Fruit fly (Drosophila melanogaster) whole organism, embryonic: ENCODE measurements around the gene Cby.
A peak's percentile ranks its signal among the peaks of the same experiment; 100 is the strongest.

Experiments
- Atf-2 ChIP-seq: fragments of 200-800 bp; sonication (Bioruptor generic); optimal IDR thresholded peaks from 2 replicates; lab custom pipeline; 2016; ENCODE audit warnings: missing biosample characterization, missing genetic modification characterization
- Awh ChIP-seq: fragments of 200-800 bp; sonication (Bioruptor generic); IDR thresholded peaks from 2 replicates; pipeline ENCODE4, ENCODE4 v1.3.6; 2022; ENCODE audit warnings: missing biosample characterization, missing genetic modification characterization
- B-H1 ChIP-seq: fragments of 200-800 bp; sonication (Bioruptor generic); IDR thresholded peaks from 3 replicates; pipeline ENCODE4 v1.3.6; 2022; ENCODE audit warnings: missing biosample characterization, missing genetic modification characterization
- Bgb ChIP-seq: fragments of 200-800 bp; sonication (Bioruptor generic); IDR thresholded peaks from 2 replicates; pipeline ENCODE4 v1.3.6; 2022; ENCODE audit warnings: missing biosample characterization, missing genetic modification characterization; ENCODE audit not compliant: partially characterized antibody
- BtbVII ChIP-seq: fragments of 200-800 bp; sonication (Bioruptor generic); optimal IDR thresholded peaks from 3 replicates; lab custom pipeline; 2017; ENCODE audit warnings: missing biosample characterization, mild to moderate bottlenecking, missing genetic modification characterization
- CG10274 ChIP-seq: fragments of 200-800 bp; sonication (Bioruptor generic); optimal IDR thresholded peaks from 3 replicates; lab custom pipeline; 2017; ENCODE audit warnings: missing biosample characterization, mild to moderate bottlenecking, missing genetic modification characterization
- CG10321 ChIP-seq: fragments of 200-800 bp; sonication (Bioruptor generic); IDR thresholded peaks from 2 replicates; pipeline ENCODE4 v1.3.6; 2022; ENCODE audit warnings: missing biosample characterization, missing genetic modification characterization
- CG10959 ChIP-seq: fragments of 200-800 bp; sonication (Bioruptor generic); IDR thresholded peaks from 2 replicates; pipeline ENCODE4 v1.3.6; 2022; ENCODE audit warnings: missing biosample characterization, missing genetic modification characterization
- CG11093 ChIP-seq: fragments of 200-800 bp; sonication (Bioruptor generic); IDR thresholded peaks from 3 replicates; pipeline ENCODE4 v1.3.6; 2022; ENCODE audit warnings: missing biosample characterization, missing genetic modification characterization
- CG15696 ChIP-seq: fragments of 200-800 bp; sonication (Bioruptor generic); optimal IDR thresholded peaks from 2 replicates; lab custom pipeline; 2019; ENCODE audit warnings: missing biosample characterization, mild to moderate bottlenecking, missing genetic modification characterization, moderate library complexity
- CG1603 ChIP-seq: fragments of 200-800 bp; sonication (Bioruptor generic); optimal IDR thresholded peaks from 2 replicates; lab custom pipeline; 2019; ENCODE audit warnings: missing biosample characterization, mild to moderate bottlenecking, missing genetic modification characterization, moderate library complexity
- CG16779 ChIP-seq: fragments of 200-800 bp; sonication (Bioruptor generic); IDR thresholded peaks from 2 replicates; pipeline ENCODE4 v1.3.6; 2022; ENCODE audit warnings: missing biosample characterization, missing genetic modification characterization
- CG17612 ChIP-seq: fragments of 200-800 bp; sonication (Bioruptor generic); IDR thresholded peaks from 2 replicates; pipeline ENCODE4 v1.3.6; 2022; ENCODE audit warnings: missing biosample characterization, missing genetic modification characterization
- CG17829 ChIP-seq: fragments of 200-800 bp; optimal IDR thresholded peaks from 2 replicates; lab custom pipeline; 2019; ENCODE audit warnings: missing biosample characterization, mild to moderate bottlenecking, missing genetic modification characterization, moderate library complexity
- CG1792 ChIP-seq: fragments of 200-800 bp; sonication (Bioruptor generic); optimal IDR thresholded peaks from 2 replicates; lab custom pipeline; 2016; ENCODE audit warnings: missing biosample characterization, missing genetic modification characterization
- CG2875 ChIP-seq: fragments of 200-800 bp; sonication (Bioruptor generic); optimal IDR thresholded peaks from 2 replicates; lab custom pipeline; 2017; ENCODE audit warnings: missing biosample characterization, mild to moderate bottlenecking, missing genetic modification characterization, missing genetic modification reagents
- CG30020 ChIP-seq: fragments of 200-800 bp; optimal IDR thresholded peaks from 2 replicates; lab custom pipeline; 2019; ENCODE audit warnings: missing biosample characterization, mild to moderate bottlenecking, missing genetic modification characterization, moderate library complexity
- CG43689 ChIP-seq: fragments of 200-800 bp; sonication (Bioruptor generic); IDR thresholded peaks from 2 replicates; pipeline ENCODE4 v1.3.6; 2022; ENCODE audit warnings: missing biosample characterization, missing genetic modification characterization
- CG6813 ChIP-seq: fragments of 200-800 bp; sonication (Bioruptor generic); optimal IDR thresholded peaks from 2 replicates; lab custom pipeline; 2017; ENCODE audit warnings: missing biosample characterization, missing genetic modification characterization, mild to moderate bottlenecking, moderate library complexity, missing genetic modification reagents
- CG8478 ChIP-seq: fragments of >200 bp; optimal IDR thresholded peaks from 2 replicates; lab custom pipeline; 2018
- HmgZ ChIP-seq: fragments of 200-800 bp; sonication (Bioruptor generic); optimal IDR thresholded peaks from 2 replicates; lab custom pipeline; 2018; ENCODE audit warnings: missing biosample characterization, mild to moderate bottlenecking, missing genetic modification characterization
- Hr78 ChIP-seq, 2 experiments: fragments of 200-800 bp in 1 of 2; fragments of >200 bp in 1 of 2; sonication (Bioruptor generic) in 1 of 2; optimal IDR thresholded peaks; 2 replicates each; lab custom pipeline; 2017 to 2019; ENCODE audit warnings: missing biosample characterization in 2 of 2, missing genetic modification characterization in 2 of 2, mild to moderate bottlenecking in 1 of 2, moderate library complexity in 1 of 2
- Nf-YB ChIP-seq: fragments of 200-800 bp; sonication (Bioruptor generic); optimal IDR thresholded peaks from 3 replicates; lab custom pipeline; 2019; ENCODE audit warnings: missing biosample characterization, mild to moderate bottlenecking, missing genetic modification characterization, moderate library complexity
- Nf-YC ChIP-seq: fragments of 200-800 bp; optimal IDR thresholded peaks from 3 replicates; lab custom pipeline; 2019; ENCODE audit warnings: missing biosample characterization, mild to moderate bottlenecking, missing genetic modification characterization, moderate library complexity
- Sox100B ChIP-seq: fragments of 200-800 bp; sonication (Bioruptor generic); optimal IDR thresholded peaks from 3 replicates; lab custom pipeline; 2018; ENCODE audit warnings: missing biosample characterization, mild to moderate bottlenecking, missing genetic modification characterization
- Xrp1 ChIP-seq: fragments of 200-800 bp; sonication (Bioruptor generic); IDR thresholded peaks from 2 replicates; pipeline ENCODE4 v1.3.6; 2022; ENCODE audit warnings: missing biosample characterization, missing genetic modification characterization
- chm ChIP-seq: fragments of 200-800 bp; sonication (Bioruptor generic); IDR thresholded peaks from 2 replicates; pipeline ENCODE4 v1.3.6; 2022; ENCODE audit warnings: missing biosample characterization, missing genetic modification characterization
- dan ChIP-seq: fragments of 200-800 bp; sonication (Bioruptor generic); IDR thresholded peaks from 2 replicates; pipeline ENCODE4 v1.3.6; 2022; ENCODE audit warnings: missing biosample characterization, missing genetic modification characterization
- dmrt99B ChIP-seq: fragments of 200-800 bp; sonication (Bioruptor generic); optimal IDR thresholded peaks from 2 replicates; lab custom pipeline; 2018; ENCODE audit warnings: missing biosample characterization, mild to moderate bottlenecking, missing genetic modification characterization, moderate library complexity
- eyg ChIP-seq: fragments of 200-800 bp; sonication (Bioruptor generic); optimal IDR thresholded peaks from 3 replicates; lab custom pipeline; 2016; ENCODE audit warnings: missing biosample characterization, missing genetic modification characterization
- gsb-n ChIP-seq: fragments of 200-800 bp; sonication (Bioruptor generic); optimal IDR thresholded peaks from 3 replicates; lab custom pipeline; 2018; ENCODE audit warnings: missing biosample characterization, mild to moderate bottlenecking, missing genetic modification characterization
- her ChIP-seq: fragments of 200-800 bp; sonication (Bioruptor generic); optimal IDR thresholded peaks from 2 replicates; lab custom pipeline; 2016; ENCODE audit warnings: missing biosample characterization, missing genetic modification characterization
- jumu ChIP-seq: fragments of 200-800 bp; sonication (Bioruptor generic); optimal IDR thresholded peaks from 3 replicates; lab custom pipeline; 2016; ENCODE audit warnings: missing biosample characterization, missing genetic modification characterization
- klu ChIP-seq: fragments of 200-800 bp; sonication (Bioruptor generic); IDR thresholded peaks from 2 replicates; pipeline ENCODE4 v1.3.6; 2022; ENCODE audit warnings: missing biosample characterization, missing genetic modification characterization
- lola ChIP-seq, 3 experiments: fragments of >200 bp in 2 of 3; fragments of 200-800 bp in 1 of 3; sonication (Bioruptor generic) in 1 of 3; optimal IDR thresholded peaks; 2 replicates each; lab custom pipeline; 2017 to 2019; ENCODE audit warnings: missing biosample characterization in 3 of 3, missing genetic modification characterization in 3 of 3, mild to moderate bottlenecking in 1 of 3, moderate library complexity in 1 of 3
- luna ChIP-seq: fragments of 200-800 bp; sonication (Bioruptor generic); optimal IDR thresholded peaks from 2 replicates; lab custom pipeline; 2016; ENCODE audit warnings: missing biosample characterization, missing genetic modification characterization
- nerfin-2 ChIP-seq: fragments of 200-800 bp; sonication (Bioruptor generic); IDR thresholded peaks from 2 replicates; pipeline ENCODE4 v1.3.6; 2022; ENCODE audit warnings: missing biosample characterization, missing genetic modification characterization; ENCODE audit not compliant: partially characterized antibody
- nmo ChIP-seq: fragments of 200-800 bp; sonication (Bioruptor generic); optimal IDR thresholded peaks from 2 replicates; lab custom pipeline; 2018; ENCODE audit warnings: missing biosample characterization, mild to moderate bottlenecking, missing genetic modification characterization, moderate library complexity
- onecut ChIP-seq: fragments of 200-800 bp; sonication (Bioruptor generic); IDR thresholded peaks from 2 replicates; pipeline ENCODE4 v1.3.6; 2022; ENCODE audit warnings: missing biosample characterization, missing genetic modification characterization
- sc ChIP-seq, 3 experiments: fragments of >200 bp in 2 of 3; fragments of 200-800 bp in 1 of 3; sonication (Bioruptor generic) in 1 of 3; optimal IDR thresholded peaks; 2 replicates in 2 of 3; 3 replicates in 1 of 3; lab custom pipeline; 2017; ENCODE audit warnings: mild to moderate bottlenecking in 1 of 3, missing biosample characterization in 1 of 3, missing genetic modification characterization in 1 of 3, missing genetic modification reagents in 1 of 3
- sens-2 ChIP-seq: fragments of 200-800 bp; sonication (Bioruptor generic); IDR thresholded peaks from 2 replicates; pipeline ENCODE4 v1.3.6; 2022; ENCODE audit warnings: missing biosample characterization, missing genetic modification characterization
- sima ChIP-seq: fragments of 200-800 bp; sonication (Bioruptor generic); optimal IDR thresholded peaks from 2 replicates; lab custom pipeline; 2016; ENCODE audit warnings: missing biosample characterization, missing genetic modification characterization
- sisA ChIP-seq: fragments of 200-800 bp; sonication (Bioruptor generic); IDR thresholded peaks from 2 replicates; pipeline ENCODE4 v1.3.6; 2022; ENCODE audit warnings: missing biosample characterization, missing genetic modification characterization
- stwl ChIP-seq: fragments of 200-800 bp; sonication (Bioruptor generic); optimal IDR thresholded peaks from 3 replicates; lab custom pipeline; 2018; ENCODE audit warnings: missing biosample characterization, mild to moderate bottlenecking, missing genetic modification characterization, moderate library complexity
- toy ChIP-seq: fragments of 200-800 bp; sonication (Bioruptor generic); IDR thresholded peaks from 2 replicates; pipeline ENCODE4 v1.3.6; 2022; ENCODE audit warnings: missing biosample characterization, missing genetic modification characterization
- twi ChIP-seq: fragments of 200-800 bp; optimal IDR thresholded peaks from 2 replicates; lab custom pipeline; 2019; ENCODE audit warnings: missing biosample characterization, mild to moderate bottlenecking, missing genetic modification characterization, moderate library complexity
- usp ChIP-seq: fragments of >200 bp; optimal IDR thresholded peaks from 2 replicates; lab custom pipeline; 2017; ENCODE audit warnings: missing biosample characterization, missing genetic modification characterization
- vnd ChIP-seq: fragments of 200-800 bp; sonication (Bioruptor generic); IDR thresholded peaks from 3 replicates; pipeline ENCODE4 v1.3.6; 2022; ENCODE audit warnings: missing biosample characterization, missing genetic modification characterization; ENCODE audit not compliant: partially characterized antibody
- zfh1 ChIP-seq: fragments of 200-800 bp; sonication (Bioruptor generic); IDR thresholded peaks from 3 replicates; pipeline ENCODE4 v1.3.6; 2022; ENCODE audit warnings: missing biosample characterization, missing genetic modification characterization

The Cby gene

dm6 chr3R:21828785-21829486 lies 38.9 kb upstream of the Cby start (continued):
- TF ChIP-seq onecut (GFP tag; lab: Robert Waterston, UW), result peak; percentile 31; the same call in 1 of the 2 replicates
- no peak for TF ChIP-seq dan (GFP tag; lab: Robert Waterston, UW)
- TF ChIP-seq CG10959 (GFP tag; lab: Robert Waterston, UW), result peak; percentile 74; the same call in 1 of the 2 replicates
- peak; percentile 91 for TF ChIP-seq nmo
- no peak for TF ChIP-seq CG10321 (GFP tag; lab: Robert Waterston, UW)
- peak; percentile 32 for TF ChIP-seq HmgZ (tag; lab: Kevin White, UChicago)
- peak in 1 of 2 experiments; percentile 56 for TF ChIP-seq Hr78 (GFP tag; optimal IDR thresholded peaks at IDR 0.05; lab: Kevin White, UChicago)
- TF ChIP-seq zfh1, result peak; percentile 55; the same call in 2 of the 3 replicates
- TF ChIP-seq Awh, result peak; percentile 62; the same call in 1 of the 2 replicates
- no peak for TF ChIP-seq B-H1 (GFP tag; lab: Robert Waterston, UW)
- no peak for TF ChIP-seq Nf-YC (tag; lab: Kevin White, UChicago)
- TF ChIP-seq toy (GFP tag; lab: Robert Waterston, UW), result no peak
- no peak for TF ChIP-seq usp
- TF ChIP-seq CG6813 (GFP tag; lab: Kevin White, UChicago), result peak; percentile 52
- no peak for TF ChIP-seq sc (optimal IDR thresholded peaks at IDR 0.05; lab: Kevin White, UChicago)
- TF ChIP-seq sc (GFP tag; optimal IDR thresholded peaks at IDR 0.05; lab: Kevin White, UChicago), result peak; percentile 83
- TF ChIP-seq CG11093 (GFP tag; lab: Robert Waterston, UW), result 0 out of 3 replicates have a peak, but pooled peaks have one; percentile 51
- TF ChIP-seq luna (GFP tag; lab: Kevin White, UChicago), result no peak
- TF ChIP-seq lola (GFP tag; optimal IDR thresholded peaks at IDR 0.05; lab: Kevin White, UChicago), result peak in 1 of 3 experiments; percentile 96
- no peak for TF ChIP-seq vnd
- no peak for TF ChIP-seq BtbVII (GFP tag; lab: Kevin White, UChicago)
- peak; percentile 59 for TF ChIP-seq dmrt99B (tag; lab: Kevin White, UChicago)
- TF ChIP-seq Xrp1, result peak; percentile 92
- TF ChIP-seq eyg (GFP tag; lab: Kevin White, UChicago), result no peak
- no peak for TF ChIP-seq CG1792 (GFP tag; lab: Kevin White, UChicago)
- TF ChIP-seq CG10274 (GFP tag; lab: Kevin White, UChicago), result no peak
- TF ChIP-seq CG1603 (tag; lab: Kevin White, UChicago), result peak; percentile 56
- peak; percentile 83 for TF ChIP-seq CG2875
- peak; percentile 86 for TF ChIP-seq twi (tag; lab: Kevin White, UChicago)
- TF ChIP-seq stwl (tag; lab: Kevin White, UChicago), result peak; percentile 53
- peak; percentile 61 for TF ChIP-seq sisA (GFP tag; lab: Robert Waterston, UW)
- no peak for TF ChIP-seq nerfin-2 (GFP tag; lab: Robert Waterston, UW)
- TF ChIP-seq CG8478 (lab: Kevin White, UChicago), result no peak
- TF ChIP-seq her (GFP tag; lab: Kevin White, UChicago), result no peak
- TF ChIP-seq Nf-YB, result peak; percentile 64
- TF ChIP-seq CG17612, result no peak
- TF ChIP-seq sima (GFP tag; lab: Kevin White, UChicago), result no peak
- TF ChIP-seq jumu (GFP tag; lab: Kevin White, UChicago), result no peak
- peak; percentile 63 for TF ChIP-seq CG30020 (tag; lab: Kevin White, UChicago)
- TF ChIP-seq Bgb (GFP tag; lab: Robert Waterston, UW), result no peak
- peak; percentile 94 for TF ChIP-seq CG17829
- TF ChIP-seq gsb-n (tag; lab: Kevin White, UChicago), result peak; percentile 96
- TF ChIP-seq sens-2 (GFP tag; lab: Robert Waterston, UW), result no peak
- TF ChIP-seq Sox100B (GFP tag; lab: Kevin White, UChicago), result peak; percentile 76
- peak; percentile 82 for TF ChIP-seq CG15696 (tag; lab: Kevin White, UChicago)
- TF ChIP-seq CG16779, result no peak
- no peak for TF ChIP-seq Atf-2 (GFP tag; lab: Kevin White, UChicago)
- TF ChIP-seq chm (GFP tag; lab: Robert Waterston, UW), result peak; percentile 55; the same call in 1 of the 2 replicates
- TF ChIP-seq klu (GFP tag; lab: Robert Waterston, UW), result no peak
- no peak for TF ChIP-seq CG43689 (GFP tag; lab: Robert Waterston, UW)
